Fruit fly (Drosophila melanogaster) whole organism, embryonic: ENCODE data around the gene CG4004.
A peak's percentile ranks its signal among the peaks of the same experiment; 100 is the strongest.

Experiments used
- ATbp ChIP-seq: fragments of 200-800 bp; sonication (Bioruptor generic); optimal IDR thresholded peaks from 2 replicates; lab custom pipeline; 2017; ENCODE audit warnings: missing biosample characterization, mild to moderate bottlenecking, missing genetic modification characterization, missing genetic modification reagents
- B-H2 ChIP-seq: fragments of 200-800 bp; sonication (Bioruptor generic); optimal IDR thresholded peaks from 2 replicates; lab custom pipeline; 2018; ENCODE audit warnings: missing biosample characterization, mild to moderate bottlenecking, missing genetic modification characterization
- BEAF-32 ChIP-seq: fragments of 200-800 bp; sonication (Bioruptor generic); optimal IDR thresholded peaks from 3 replicates; lab custom pipeline; 2017; ENCODE audit warnings: missing biosample characterization, missing genetic modification characterization, mild to moderate bottlenecking, moderate library complexity, missing genetic modification reagents
- CG11093 ChIP-seq: fragments of 200-800 bp; sonication (Bioruptor generic); IDR thresholded peaks from 3 replicates; pipeline ENCODE4 v1.3.6; 2022; ENCODE audit warnings: missing biosample characterization, missing genetic modification characterization
- CG12155 ChIP-seq: fragments of 200-800 bp; sonication (Bioruptor generic); optimal IDR thresholded peaks from 3 replicates; lab custom pipeline; 2016; ENCODE audit warnings: missing biosample characterization, missing genetic modification characterization
- CG13287 ChIP-seq: fragments of 200-800 bp; sonication (Bioruptor generic); IDR thresholded peaks from 2 replicates; pipeline ENCODE4 v1.3.6; 2022; ENCODE audit warnings: missing biosample characterization, missing genetic modification characterization; ENCODE audit not compliant: partially characterized antibody
- CG13296 ChIP-seq: fragments of 200-800 bp; sonication (Bioruptor generic); optimal IDR thresholded peaks from 3 replicates; lab custom pipeline; 2018; ENCODE audit warnings: missing biosample characterization, mild to moderate bottlenecking, missing genetic modification characterization
- CG13424 ChIP-seq: fragments of 200-800 bp; sonication (Bioruptor generic); optimal IDR thresholded peaks from 2 replicates; lab custom pipeline; 2019; ENCODE audit warnings: missing biosample characterization, mild to moderate bottlenecking, missing genetic modification characterization, moderate library complexity
- CG1529 ChIP-seq: fragments of 200-800 bp; sonication (Bioruptor generic); optimal IDR thresholded peaks from 3 replicates; lab custom pipeline; 2018; ENCODE audit warnings: missing biosample characterization, missing genetic modification characterization
- CG15514 ChIP-seq: fragments of 200-800 bp; sonication (Bioruptor generic); optimal IDR thresholded peaks from 3 replicates; lab custom pipeline; 2017; ENCODE audit warnings: missing biosample characterization, missing genetic modification characterization, mild to moderate bottlenecking, moderate library complexity, missing genetic modification reagents
- CG1647 ChIP-seq: fragments of 200-800 bp; sonication (Bioruptor generic); optimal IDR thresholded peaks from 3 replicates; lab custom pipeline; 2016; ENCODE audit warnings: missing biosample characterization, missing genetic modification characterization
- CG17328 ChIP-seq: fragments of 200-800 bp; sonication (Bioruptor generic); IDR thresholded peaks from 2 replicates; pipeline ENCODE4 v1.3.6; 2022; ENCODE audit warnings: missing biosample characterization, missing genetic modification characterization
- CG17359 ChIP-seq: fragments of 200-800 bp; sonication (Bioruptor generic); optimal IDR thresholded peaks from 3 replicates; lab custom pipeline; 2018; ENCODE audit warnings: missing biosample characterization, mild to moderate bottlenecking, missing genetic modification characterization, moderate library complexity
- CG2116 ChIP-seq: fragments of 200-800 bp; sonication (Bioruptor generic); optimal IDR thresholded peaks from 3 replicates; lab custom pipeline; 2018; ENCODE audit warnings: missing biosample characterization, mild to moderate bottlenecking, missing genetic modification characterization
- CG2678 ChIP-seq: fragments of 200-800 bp; sonication (Bioruptor generic); optimal IDR thresholded peaks from 3 replicates; lab custom pipeline; 2019; ENCODE audit warnings: missing biosample characterization, mild to moderate bottlenecking, missing genetic modification characterization, moderate library complexity
- CG2889 ChIP-seq: fragments of 200-800 bp; sonication (Bioruptor generic); IDR thresholded peaks from 3 replicates; pipeline ENCODE4 v1.3.6; 2022; ENCODE audit warnings: missing biosample characterization, missing genetic modification characterization
- CG34224 ChIP-seq: fragments of 200-800 bp; sonication (Bioruptor generic); IDR thresholded peaks from 3 replicates; pipeline ENCODE4 v1.3.6; 2022; ENCODE audit warnings: missing biosample characterization, missing genetic modification characterization; ENCODE audit not compliant: partially characterized antibody
- CG4854 ChIP-seq: fragments of 200-800 bp; sonication (Bioruptor generic); optimal IDR thresholded peaks from 2 replicates; lab custom pipeline; 2016; ENCODE audit warnings: missing biosample characterization, missing genetic modification characterization, inconsistent platforms
- CG6654 ChIP-seq: fragments of 200-800 bp; sonication (Bioruptor generic); optimal IDR thresholded peaks from 2 replicates; lab custom pipeline; 2017; ENCODE audit warnings: missing biosample characterization, mild to moderate bottlenecking, missing genetic modification characterization
- CG6854 ChIP-seq: fragments of 200-800 bp; sonication (Bioruptor generic); optimal IDR thresholded peaks from 3 replicates; lab custom pipeline; 2017; ENCODE audit warnings: missing biosample characterization, mild to moderate bottlenecking, missing genetic modification characterization
- CG7372 ChIP-seq: fragments of 200-800 bp; sonication (Bioruptor generic); IDR thresholded peaks from 2 replicates; pipeline ENCODE4 v1.3.6; 2022; ENCODE audit warnings: missing biosample characterization, missing genetic modification characterization
- CG7963 ChIP-seq: fragments of 200-800 bp; sonication (Bioruptor generic); IDR thresholded peaks from 3 replicates; pipeline ENCODE4 v1.3.6; 2022; ENCODE audit warnings: missing biosample characterization, missing genetic modification characterization; ENCODE audit not compliant: partially characterized antibody
- CG7987 ChIP-seq: fragments of 200-800 bp; sonication (Bioruptor generic); optimal IDR thresholded peaks from 2 replicates; lab custom pipeline; 2018; ENCODE audit warnings: missing biosample characterization, mild to moderate bottlenecking, missing genetic modification characterization, moderate library complexity
- CG9609 ChIP-seq: fragments of 200-800 bp; sonication (Bioruptor generic); optimal IDR thresholded peaks from 3 replicates; lab custom pipeline; 2016; ENCODE audit warnings: missing biosample characterization, missing genetic modification characterization
- CoRest ChIP-seq: fragments of 200-800 bp; sonication (Bioruptor generic); optimal IDR thresholded peaks from 3 replicates; lab custom pipeline; 2018; ENCODE audit warnings: missing biosample characterization, mild to moderate bottlenecking, missing genetic modification characterization, moderate library complexity
- Dad ChIP-seq: fragments of 200-800 bp; sonication (Bioruptor generic); optimal IDR thresholded peaks from 3 replicates; lab custom pipeline; 2016; ENCODE audit warnings: missing biosample characterization, missing genetic modification characterization
- E2f2 ChIP-seq: fragments of 200-800 bp; sonication (Bioruptor generic); IDR thresholded peaks from 2 replicates; pipeline ENCODE4 v1.3.6; 2022; ENCODE audit warnings: missing biosample characterization, missing genetic modification characterization
- Hey ChIP-seq: fragments of 200-800 bp; sonication (Bioruptor generic); optimal IDR thresholded peaks from 3 replicates; lab custom pipeline; 2018; ENCODE audit warnings: missing biosample characterization, mild to moderate bottlenecking, missing genetic modification characterization
- Med ChIP-seq: fragments of 200-800 bp; sonication (Bioruptor generic); peaks from one replicate; lab custom pipeline; 2016; ENCODE audit warnings: missing biosample characterization, missing genetic modification characterization, mild to moderate bottlenecking, inconsistent platforms, moderate library complexity
- Mes4 ChIP-seq: fragments of 200-800 bp; sonication (Bioruptor generic); optimal IDR thresholded peaks from 2 replicates; lab custom pipeline; 2016; ENCODE audit warnings: missing biosample characterization, missing genetic modification characterization
- Mrtf ChIP-seq: fragments of 200-800 bp; sonication (Bioruptor generic); IDR thresholded peaks from 3 replicates; pipeline ENCODE4 v1.3.6; 2022; ENCODE audit warnings: missing biosample characterization, missing genetic modification characterization
- Opbp ChIP-seq: fragments of 200-800 bp; sonication (Bioruptor generic); IDR thresholded peaks from 3 replicates; pipeline ENCODE4 v1.3.6; 2022; ENCODE audit warnings: missing biosample characterization, missing genetic modification characterization; ENCODE audit not compliant: partially characterized antibody
- ac ChIP-seq: fragments of 200-800 bp; sonication (Bioruptor generic); optimal IDR thresholded peaks from 3 replicates; lab custom pipeline; 2017; ENCODE audit warnings: missing biosample characterization, mild to moderate bottlenecking, missing genetic modification characterization
- bowl ChIP-seq: fragments of 200-800 bp; sonication (Bioruptor generic); IDR thresholded peaks from 2 replicates; pipeline ENCODE4 v1.3.6; 2022; ENCODE audit warnings: missing biosample characterization, missing genetic modification characterization
- ci ChIP-seq: fragments of 200-800 bp; sonication (Bioruptor generic); IDR thresholded peaks from 3 replicates; pipeline ENCODE4 v1.3.6; 2022; ENCODE audit warnings: missing biosample characterization, missing genetic modification characterization
- dpn ChIP-seq, 2 experiments: fragments of 200-800 bp; sonication (Bioruptor generic); optimal IDR thresholded peaks; 3 replicates each; lab custom pipeline; 2016; ENCODE audit warnings: missing biosample characterization in 2 of 2, missing genetic modification characterization in 2 of 2
- knrl ChIP-seq: fragments of 200-800 bp; sonication (Bioruptor generic); IDR thresholded peaks from 3 replicates; pipeline ENCODE4 v1.3.6; 2022; ENCODE audit warnings: missing biosample characterization, missing genetic modification characterization; ENCODE audit not compliant: partially characterized antibody
- lab ChIP-seq: fragments of 200-800 bp; sonication (Bioruptor generic); optimal IDR thresholded peaks from 3 replicates; lab custom pipeline; 2017; ENCODE audit warnings: missing biosample characterization, missing genetic modification characterization, mild to moderate bottlenecking, moderate library complexity, missing genetic modification reagents
- lov ChIP-seq, 2 experiments: fragments of 200-800 bp in 1 of 2; fragments of >200 bp in 1 of 2; sonication (Bioruptor generic) in 1 of 2; IDR thresholded peaks in 1 of 2; optimal IDR thresholded peaks in 1 of 2; 2 replicates in 1 of 2; 3 replicates in 1 of 2; pipeline versions ENCODE4 v1.3.6 to Lab custom; 2017 to 2022; ENCODE audit warnings: missing biosample characterization in 1 of 2, missing genetic modification characterization in 1 of 2
- otp ChIP-seq: fragments of 200-800 bp; sonication (Bioruptor generic); IDR thresholded peaks from 3 replicates; pipeline ENCODE4, ENCODE4 v1.3.6; 2022; ENCODE audit warnings: missing biosample characterization, missing genetic modification characterization
- pita ChIP-seq: fragments of 200-800 bp; sonication (Bioruptor generic); optimal IDR thresholded peaks from 2 replicates; lab custom pipeline; 2017; ENCODE audit warnings: missing biosample characterization, mild to moderate bottlenecking, missing genetic modification characterization
- salm ChIP-seq: fragments of 200-800 bp; sonication (Bioruptor generic); optimal IDR thresholded peaks from 2 replicates; lab custom pipeline; 2018; ENCODE audit warnings: missing biosample characterization, mild to moderate bottlenecking, missing genetic modification characterization
- so ChIP-seq: fragments of 200-800 bp; sonication (Bioruptor generic); IDR thresholded peaks from 3 replicates; pipeline ENCODE4 v1.3.6; 2022; ENCODE audit warnings: missing biosample characterization, missing genetic modification characterization
- sug ChIP-seq: fragments of 200-800 bp; optimal IDR thresholded peaks from 2 replicates; lab custom pipeline; 2019; ENCODE audit warnings: missing biosample characterization, mild to moderate bottlenecking, missing genetic modification characterization, moderate library complexity
- tap ChIP-seq: fragments of 200-800 bp; optimal IDR thresholded peaks from 3 replicates; lab custom pipeline; 2019; ENCODE audit warnings: missing biosample characterization, mild to moderate bottlenecking, missing genetic modification characterization, moderate library complexity
- vnd ChIP-seq: fragments of 200-800 bp; sonication (Bioruptor generic); IDR thresholded peaks from 3 replicates; pipeline ENCODE4 v1.3.6; 2022; ENCODE audit warnings: missing biosample characterization, missing genetic modification characterization; ENCODE audit not compliant: partially characterized antibody
- wdn ChIP-seq: fragments of 200-800 bp; sonication (Bioruptor generic); IDR thresholded peaks from 2 replicates; pipeline ENCODE4 v1.3.6; 2022; ENCODE audit warnings: missing biosample characterization, missing genetic modification characterization

The CG4004 gene

DNA sequence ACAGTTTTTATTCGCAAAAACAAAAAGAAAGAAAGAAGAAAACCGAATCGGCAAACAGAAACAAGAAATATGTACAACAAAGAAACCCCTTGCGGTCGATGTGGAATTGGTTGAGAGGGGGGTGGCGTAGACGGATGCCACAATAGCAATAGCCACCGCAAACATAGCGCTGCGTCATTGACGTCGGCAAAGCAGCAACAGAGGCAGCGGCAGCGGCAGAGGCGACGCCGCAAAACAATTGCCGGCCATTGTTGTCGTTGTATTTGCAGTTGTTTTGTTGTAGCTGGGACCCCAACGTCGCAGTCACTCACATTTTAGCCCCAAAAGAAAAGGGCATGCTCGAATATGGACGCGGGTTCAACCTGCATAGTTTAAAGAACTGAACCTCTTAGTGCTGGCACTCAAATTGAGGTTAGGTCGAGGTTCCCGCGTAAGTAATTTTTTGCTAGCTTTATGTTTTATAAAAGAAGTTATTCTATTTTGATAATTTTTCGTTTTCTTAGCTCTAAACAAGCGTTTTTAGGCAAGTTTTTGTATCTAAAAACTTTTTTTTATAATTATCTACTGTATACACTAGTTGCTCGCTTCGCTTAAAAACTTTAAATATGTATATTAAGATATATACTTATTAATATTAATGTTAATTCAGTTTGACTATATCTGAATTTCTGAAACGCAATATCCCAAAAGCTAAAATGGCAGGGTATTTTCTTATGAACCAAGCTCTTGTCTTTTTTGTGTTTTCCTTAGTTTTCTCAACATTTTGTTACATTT lies 11.8 kb downstream of the CG4004 start (continued):
- no peak for TF ChIP-seq tap (tag; lab: Kevin White, UChicago)
- TF ChIP-seq Mes4 (GFP tag; lab: Kevin White, UChicago): no peak
- no peak for TF ChIP-seq CG34224 (GFP tag; lab: Robert Waterston, UW)
- TF ChIP-seq Med (GFP tag; lab: Kevin White, UChicago): peak; percentile 91
- TF ChIP-seq ci (GFP tag; lab: Robert Waterston, UW): peak; percentile 44; the same call in 2 of the 3 replicates
- peak; percentile 80 for TF ChIP-seq Mrtf (GFP tag; lab: Robert Waterston, UW)
- TF ChIP-seq CG6654 (GFP tag; lab: Kevin White, UChicago): peak; percentile 37
- no peak for TF ChIP-seq B-H2 (GFP tag; lab: Kevin White, UChicago)
- peak; percentile 59; the same call in 1 of the 2 replicates for TF ChIP-seq CG7372 (GFP tag; lab: Robert Waterston, UW)
- TF ChIP-seq CG7987 (GFP tag; lab: Kevin White, UChicago): no peak
- TF ChIP-seq Dad (GFP tag; lab: Kevin White, UChicago): no peak
- TF ChIP-seq lov (optimal IDR thresholded peaks at IDR 0.05; lab: Kevin White, UChicago): no peak
- TF ChIP-seq lov (GFP tag; IDR thresholded peaks at IDR 0.05; lab: Robert Waterston, UW): no peak
- TF ChIP-seq CG12155 (GFP tag; lab: Kevin White, UChicago): peak; percentile 75
- TF ChIP-seq lab (GFP tag; lab: Kevin White, UChicago): peak; percentile 65
- peak; percentile 80 for TF ChIP-seq CG13424 (tag; lab: Kevin White, UChicago)
- TF ChIP-seq salm (tag; lab: Kevin White, UChicago): no peak
- peak; percentile 52 for TF ChIP-seq CG15514
- peak; percentile 89 for TF ChIP-seq CG2678 (tag; lab: Kevin White, UChicago)
- TF ChIP-seq sug (tag; lab: Kevin White, UChicago): peak; percentile 11
- TF ChIP-seq CG9609: peak; percentile 71
- peak; percentile 43; the same call in 1 of the 2 replicates for TF ChIP-seq E2f2
- TF ChIP-seq ac (GFP tag; lab: Kevin White, UChicago): no peak
- TF ChIP-seq Hey (tag; lab: Kevin White, UChicago): no peak
- TF ChIP-seq CG11093 (GFP tag; lab: Robert Waterston, UW): peak; percentile 71; the same call in 2 of the 3 replicates
- peak; percentile 51 for TF ChIP-seq CG17359
- TF ChIP-seq bowl: no peak
- peak; percentile 88 for TF ChIP-seq CoRest (tag; lab: Kevin White, UChicago)
- TF ChIP-seq dpn (GFP tag; optimal IDR thresholded peaks at IDR 0.05; lab: Kevin White, UChicago): peak; percentile 64 to 68
- TF ChIP-seq Opbp (GFP tag; lab: Robert Waterston, UW): no peak
- TF ChIP-seq CG13287: no peak
- no peak for TF ChIP-seq vnd (GFP tag; lab: Robert Waterston, UW)
- no peak for TF ChIP-seq BEAF-32 (GFP tag; lab: Kevin White, UChicago)
- peak; percentile 65; the same call in 1 of the 3 replicates for TF ChIP-seq CG2889 (GFP tag; lab: Robert Waterston, UW)
- TF ChIP-seq wdn: peak; percentile 74
- TF ChIP-seq knrl: no peak
- peak; percentile 63 for TF ChIP-seq CG6854 (GFP tag; lab: Kevin White, UChicago)
- TF ChIP-seq CG13296 (GFP tag; lab: Kevin White, UChicago): peak; percentile 76
- peak; percentile 33; the same call in 1 of the 3 replicates for TF ChIP-seq so (GFP tag; lab: Robert Waterston, UW)
- TF ChIP-seq CG17328: peak; percentile 27; the same call in 1 of the 2 replicates
- peak; percentile 16 for TF ChIP-seq CG2116 (GFP tag; lab: Kevin White, UChicago)
- TF ChIP-seq CG7963 (GFP tag; lab: Robert Waterston, UW): no peak
- 0 out of 3 replicates have a peak, but pooled peaks have one; percentile 32 for TF ChIP-seq otp (GFP tag; lab: Robert Waterston, UW)
- TF ChIP-seq ATbp: peak; percentile 32
- no peak for TF ChIP-seq CG1529
- peak; percentile 1 for TF ChIP-seq CG4854 (GFP tag; lab: Kevin White, UChicago)
- no peak for TF ChIP-seq pita (GFP tag; lab: Kevin White, UChicago)
- peak; percentile 16 for TF ChIP-seq CG1647 (GFP tag; lab: Kevin White, UChicago)
